Worm (Caenorhabditis elegans): ENCODE data around the gene C27F2.9.

The C27F2.9 gene

DNA sequence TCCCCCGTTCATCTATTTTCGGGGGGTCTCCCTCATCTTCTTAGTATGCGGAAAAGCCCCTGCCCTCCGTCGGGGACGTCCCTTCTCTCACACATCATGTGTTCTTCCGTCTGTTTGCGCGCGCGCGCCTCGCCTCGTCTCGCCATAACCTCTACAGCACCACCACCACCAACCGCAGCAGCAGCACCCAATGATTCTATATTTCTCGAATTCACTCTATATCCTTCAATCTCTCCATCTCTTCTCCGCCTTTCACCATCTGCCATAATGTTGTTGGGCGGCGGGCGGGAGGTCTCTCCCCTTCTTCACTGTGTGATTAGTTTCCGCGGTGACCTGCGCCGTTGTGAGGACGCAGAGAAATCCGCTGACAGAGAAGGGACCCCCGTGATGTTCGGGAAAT lies 15.5 kb downstream of the C27F2.9 start (continued):
- 0 out of 2 replicates have a peak, but pooled peaks have one; percentile 30 for TF ChIP-seq ctbp-1 (GFP tag; IDR thresholded peaks at IDR 0.05)
- 0 out of 2 replicates have a peak, but pooled peaks have one; percentile 10 for TF ChIP-seq Y48G9A.11 (GFP tag; IDR thresholded peaks at IDR 0.05)
- no peak for TF ChIP-seq daf-19 (GFP tag; conservative IDR thresholded peaks at IDR 0.05)
- peak; percentile 37 for TF ChIP-seq mes-2 (tag; optimal IDR thresholded peaks at IDR 0.05; ENCODE audit: poor library complexity, severe bottlenecking)
- no peak for TF ChIP-seq daf-12 (tag; optimal IDR thresholded peaks at IDR 0.05)

DNA sequence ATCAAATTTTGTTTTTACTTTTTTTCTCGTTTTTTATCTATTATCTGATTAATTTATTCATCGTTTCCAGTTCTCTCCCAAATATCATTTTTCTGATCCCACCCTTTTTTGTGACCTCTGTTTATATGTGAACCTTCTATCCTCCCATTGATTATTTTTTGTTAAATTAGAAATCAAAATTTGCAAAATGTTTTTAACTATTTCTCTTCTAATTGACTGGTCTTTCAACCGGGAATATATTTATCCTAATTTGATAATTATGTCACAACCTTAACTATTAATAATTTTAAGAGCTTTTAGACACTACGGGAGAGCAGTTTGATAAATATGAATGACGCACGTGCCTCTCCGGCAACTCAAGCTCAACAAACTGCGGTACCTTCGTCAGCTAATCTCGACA lies 18.6 kb downstream of the C27F2.9 start, which contains the start of gene ntl-9:
Gene ntl-9 (plus strand): TSS at position 301 of the 400 bp plus-strand sequence.
- TF ChIP-seq gei-8 (GFP tag; optimal IDR thresholded peaks at IDR 0.05) (no peak), ces-1 (GFP tag; optimal IDR thresholded peaks at IDR 0.05) (no peak), ceh-82 (tag; optimal IDR thresholded peaks at IDR 0.05) (no peak), dpl-1 (GFP tag; optimal IDR thresholded peaks at IDR 0.05) (no peak), dmd-9 (GFP tag; IDR thresholded peaks at IDR 0.05) (no peak), nhr-102 (tag; optimal IDR thresholded peaks at IDR 0.05) (no peak), F10B5.3 (tag; optimal IDR thresholded peaks at IDR 0.05) (no peak), mdt-29 (GFP tag; IDR thresholded peaks at IDR 0.05) (no peak), ceh-62 (tag; optimal IDR thresholded peaks at IDR 0.05) (no peak), unc-39 (tag; optimal IDR thresholded peaks at IDR 0.05) (no peak), nhr-41 (GFP tag; IDR thresholded peaks at IDR 0.05) (no peak)

DNA sequence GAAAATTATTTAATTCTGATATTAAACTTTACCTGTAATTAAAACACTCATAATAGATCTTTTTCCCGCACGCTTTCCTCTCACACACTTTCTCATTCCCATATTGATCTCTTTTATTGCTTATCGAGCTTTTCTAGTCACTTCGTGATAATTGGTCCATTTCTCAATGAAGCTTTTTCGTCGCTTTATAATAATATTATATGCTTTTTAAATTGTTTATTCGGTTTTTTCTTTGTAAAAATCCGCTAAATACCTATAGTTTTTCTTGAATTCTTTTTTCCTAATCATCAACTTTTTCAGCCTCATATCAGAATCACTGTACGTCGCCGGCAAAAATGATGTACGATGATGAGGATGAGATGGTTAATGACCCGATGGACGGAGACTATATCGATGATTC lies 23.6 kb downstream of the C27F2.9 start, which contains the start of gene rpb-2:
Gene rpb-2 (plus strand): TSS at position 301 of the 400 bp plus-strand sequence.
- TF ChIP-seq mxl-2 (GFP tag; conservative IDR thresholded peaks at IDR 0.05) (no peak), attf-4 (tag; optimal IDR thresholded peaks at IDR 0.05) (no peak), spr-3 (GFP tag; optimal IDR thresholded peaks at IDR 0.05) (no peak), egl-43 (GFP tag; IDR thresholded peaks at IDR 0.05) (no peak), spr-1 (tag; optimal IDR thresholded peaks at IDR 0.05) (no peak), dve-1 (tag; optimal IDR thresholded peaks at IDR 0.05; ENCODE audit: insufficient read depth) (no peak), ztf-7 (tag; optimal IDR thresholded peaks at IDR 0.05) (no peak), lin-1 (GFP tag; IDR thresholded peaks at IDR 0.05) (no peak)

DNA sequence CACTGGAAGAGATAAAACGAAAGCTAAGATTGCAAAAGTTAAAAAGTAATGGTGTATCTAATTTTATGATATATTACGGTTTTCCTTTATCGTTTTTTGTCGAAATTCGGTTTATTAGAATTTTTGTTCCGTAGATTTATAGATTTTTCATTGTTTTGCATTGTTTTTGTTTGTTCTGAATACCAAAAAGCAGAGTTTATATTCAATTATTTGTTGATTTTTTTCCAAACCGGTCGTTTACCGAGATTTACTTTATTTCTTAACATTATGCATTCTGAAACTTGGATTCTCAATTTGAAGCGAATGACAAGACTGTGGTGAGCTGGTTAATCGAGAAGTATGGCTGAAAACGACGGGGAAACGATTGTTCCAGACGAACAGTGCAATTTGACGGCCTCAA lies 25.8 kb downstream of the C27F2.9 start, which contains the start of gene fsn-1:
Gene fsn-1 (plus strand): TSS at position 301 of the 400 bp plus-strand sequence.
- peak; percentile 72 for TF ChIP-seq aha-1 (tag)
- TF ChIP-seq unc-62 (GFP tag; optimal IDR thresholded peaks at IDR 0.05 in 1 of 2) = no peak
- no peak for TF ChIP-seq unc-62 (tag; optimal IDR thresholded peaks at IDR 0.05)
- TF ChIP-seq vab-7 (GFP tag; IDR thresholded peaks at IDR 0.05) = no peak
- TF ChIP-seq dmd-6 (GFP tag; IDR thresholded peaks at IDR 0.05) = no peak
- no peak for TF ChIP-seq ceh-28 (tag; optimal IDR thresholded peaks at IDR 0.05)

DNA sequence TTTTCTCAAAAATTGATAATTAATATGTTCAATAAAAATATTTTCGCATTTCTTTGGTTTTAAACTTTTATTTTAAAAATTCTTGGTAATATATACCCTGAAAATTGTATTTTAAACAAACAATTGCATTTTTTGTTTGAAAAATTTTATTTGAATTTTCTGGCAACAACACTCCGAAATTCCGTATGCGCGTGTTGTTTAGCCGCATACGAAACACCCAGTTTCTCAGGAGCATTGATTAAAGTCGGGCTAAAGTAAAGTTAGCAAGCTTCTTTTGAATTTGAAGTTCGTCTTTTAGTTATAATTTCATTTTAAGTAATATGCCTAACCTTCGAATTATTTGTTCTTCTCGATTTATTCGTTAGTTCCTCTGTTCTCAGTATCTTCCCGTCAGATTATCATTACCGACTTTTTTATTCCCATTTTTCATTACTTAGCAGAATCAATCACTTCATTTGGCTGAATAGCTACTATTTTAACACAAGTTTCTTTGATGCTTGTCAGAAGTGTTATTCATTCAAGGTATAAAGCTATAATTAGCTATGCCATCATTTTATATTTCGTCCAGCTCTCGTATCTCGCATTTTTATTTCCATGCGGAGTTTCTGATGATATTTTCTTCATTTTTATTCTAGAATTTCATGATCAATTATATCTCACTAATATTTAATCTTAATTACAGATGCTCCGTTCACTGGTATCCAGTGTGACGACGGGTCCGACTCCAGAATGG lies 27.8 kb downstream of the C27F2.9 start, which contains the start of gene mrps-18C:
Gene mrps-18C (plus strand): TSS at position 683 of the 733 bp plus-strand sequence.
- peak; percentile 93 for TF ChIP-seq T20F7.1 (GFP tag; optimal IDR thresholded peaks at IDR 0.05)
- no peak for TF ChIP-seq ZK546.5 (tag; optimal IDR thresholded peaks at IDR 0.05)
- TF ChIP-seq nhr-41 (GFP tag; IDR thresholded peaks at IDR 0.05) = no peak
- TF ChIP-seq madf-5 (GFP tag; IDR thresholded peaks at IDR 0.05) = no peak
- TF ChIP-seq dpl-1 (GFP tag; optimal IDR thresholded peaks at IDR 0.05) = peak; percentile 40
- TF ChIP-seq zip-2 (tag; optimal IDR thresholded peaks at IDR 0.05) = no peak
- peak in 1 of 2 experiments; percentile 28 for TF ChIP-seq unc-62 (GFP tag; optimal IDR thresholded peaks at IDR 0.05 in 1 of 2)
- TF ChIP-seq unc-62 (tag; optimal IDR thresholded peaks at IDR 0.05) = no peak
- TF ChIP-seq ceh-82 (tag; optimal IDR thresholded peaks at IDR 0.05) = no peak
- no peak for TF ChIP-seq daf-16 (GFP tag; optimal IDR thresholded peaks at IDR 0.05)
- no peak for TF ChIP-seq daf-16 (tag; optimal IDR thresholded peaks at IDR 0.05)
- TF ChIP-seq egl-27 (tag; optimal IDR thresholded peaks at IDR 0.05) = no peak
- peak; percentile 59 for TF ChIP-seq mes-2 (tag; optimal IDR thresholded peaks at IDR 0.05; ENCODE audit: poor library complexity, severe bottlenecking)
- TF ChIP-seq dmd-6 (GFP tag; IDR thresholded peaks at IDR 0.05) = no peak
- TF ChIP-seq Y48G9A.11 (GFP tag; IDR thresholded peaks at IDR 0.05) = peak; percentile 60; the same call in 1 of the 2 replicates
- no peak for TF ChIP-seq unc-130 (GFP tag; optimal IDR thresholded peaks at IDR 0.05)
- TF ChIP-seq cey-2 (tag; optimal IDR thresholded peaks at IDR 0.05; ENCODE audit: borderline replicate concordance, insufficient read depth) = no peak
- no peak for TF ChIP-seq daf-19 (GFP tag; conservative IDR thresholded peaks at IDR 0.05)
- no peak for TF ChIP-seq duxl-1 (tag; optimal IDR thresholded peaks at IDR 0.05; ENCODE audit: poor library complexity)
- TF ChIP-seq lsy-2 (tag; optimal IDR thresholded peaks at IDR 0.05) = peak in 1 of 2 experiments; percentile 52
- TF ChIP-seq spr-3 (GFP tag; optimal IDR thresholded peaks at IDR 0.05) = no peak
- no peak for TF ChIP-seq nhr-237 (tag; optimal IDR thresholded peaks at IDR 0.05)

Measured in whole organism, L4 larva.